Worm (Caenorhabditis elegans): ENCODE measurements around the gene K10D11.3.

- no peak for TF ChIP-seq sea-1 (GFP tag; conservative IDR thresholded peaks at IDR 0.05)
- no peak for TF ChIP-seq F13C5.2 (tag; optimal IDR thresholded peaks at IDR 0.05)
- no peak for TF ChIP-seq scrt-1 (GFP tag; IDR thresholded peaks at IDR 0.05)
- TF ChIP-seq tra-4 (tag; optimal IDR thresholded peaks at IDR 0.05), result no peak
- TF ChIP-seq B0310.2 (tag; optimal IDR thresholded peaks at IDR 0.05), result no peak
- TF ChIP-seq ama-1 (optimal IDR thresholded peaks at IDR 0.05), result no peak
- no peak for TF ChIP-seq ets-7 (tag; optimal IDR thresholded peaks at IDR 0.05)
- no peak for TF ChIP-seq aly-1 (tag; optimal IDR thresholded peaks at IDR 0.05)
- no peak for TF ChIP-seq flt-1 (GFP tag; IDR thresholded peaks at IDR 0.05)
- TF ChIP-seq tbx-11 (GFP tag; IDR thresholded peaks at IDR 0.05), result no peak
- no peak for TF ChIP-seq pes-1 (GFP tag; IDR thresholded peaks at IDR 0.05)
- no peak for TF ChIP-seq tbx-37 (GFP tag; conservative IDR thresholded peaks at IDR 0.05)
- no peak for TF ChIP-seq hmbx-1 (tag; optimal IDR thresholded peaks at IDR 0.05)
These were observed 10.0 kb upstream of the K10D11.3 start, which contains the start of gene K10D11.7 for ce11 chrIV:12995886-12996285.
